Fruit fly (Drosophila melanogaster) whole organism, wandering third instar larva: ENCODE data around the gene CG10089.
A peak's percentile ranks its signal among the peaks of the same experiment; 100 is the strongest.

Experiments used
- Abd-B ChIP-seq: fragments of >200 bp; optimal IDR thresholded peaks from 2 replicates; lab custom pipeline; 2017; ENCODE audit warnings: missing biosample characterization, missing genetic modification characterization
- CG32264 ChIP-seq: fragments of 200-800 bp; sonication (Bioruptor generic); optimal IDR thresholded peaks from 2 replicates; lab custom pipeline; 2016; ENCODE audit warnings: missing biosample characterization, missing genetic modification characterization
- CG9705 ChIP-seq: fragments of 200-800 bp; sonication (Bioruptor generic); optimal IDR thresholded peaks from 2 replicates; lab custom pipeline; 2018; ENCODE audit warnings: missing biosample characterization, mild to moderate bottlenecking, missing genetic modification characterization
- CrebA ChIP-seq: fragments of 200-800 bp; sonication (Bioruptor generic); optimal IDR thresholded peaks from 2 replicates; lab custom pipeline; 2016; ENCODE audit warnings: missing biosample characterization, mild to moderate bottlenecking, missing genetic modification characterization, borderline replicate concordance
- Dfd ChIP-seq: fragments of >200 bp; optimal IDR thresholded peaks from 2 replicates; lab custom pipeline; 2017; ENCODE audit warnings: missing biosample characterization, missing genetic modification characterization
- Dif ChIP-seq: fragments of 200-275, 200-300 bp; sonication (Bioruptor generic); optimal IDR thresholded peaks from 2 replicates; lab custom pipeline; 2018; ENCODE audit warnings: missing biosample characterization, missing genetic modification characterization; ENCODE audit not compliant: partially characterized antibody
- GATAd ChIP-seq: sonication (Bioruptor generic); optimal IDR thresholded peaks from 2 replicates; lab custom pipeline; 2016; ENCODE audit warnings: missing biosample characterization, missing genetic modification characterization
- HLH106 ChIP-seq: fragments of 200-800 bp; optimal IDR thresholded peaks from 3 replicates; lab custom pipeline; 2019; ENCODE audit warnings: missing biosample characterization, mild to moderate bottlenecking, missing genetic modification characterization, moderate library complexity
- Hnf4 ChIP-seq: fragments of 200-800 bp; sonication (Bioruptor generic); optimal IDR thresholded peaks from 2 replicates; lab custom pipeline; 2016; ENCODE audit warnings: missing biosample characterization, mild to moderate bottlenecking, missing genetic modification characterization
- Hr78 ChIP-seq: fragments of >200 bp; optimal IDR thresholded peaks from 2 replicates; lab custom pipeline; 2017; ENCODE audit warnings: missing biosample characterization, missing genetic modification characterization
- Hr83 ChIP-seq: fragments of 200-300 bp; sonication (Bioruptor generic); optimal IDR thresholded peaks from 2 replicates; lab custom pipeline; 2016; ENCODE audit warnings: missing biosample characterization, mild to moderate bottlenecking, missing genetic modification characterization, moderate library complexity; ENCODE audit not compliant: poor library complexity, severe bottlenecking
- Jra ChIP-seq: sonication (Bioruptor generic); optimal IDR thresholded peaks from 2 replicates; lab custom pipeline; 2016; ENCODE audit warnings: missing biosample characterization, missing genetic modification characterization
- Mio ChIP-seq: sonication (Bioruptor generic); optimal IDR thresholded peaks from 2 replicates; lab custom pipeline; 2016; ENCODE audit warnings: missing biosample characterization, missing genetic modification characterization
- Myc ChIP-seq: fragments of >200 bp; optimal IDR thresholded peaks from 2 replicates; lab custom pipeline; 2017
- N ChIP-seq: fragments of >200 bp; optimal IDR thresholded peaks from 2 replicates; lab custom pipeline; 2018; ENCODE audit warnings: missing biosample characterization, missing external identifiers, missing genetic modification characterization
- OdsH ChIP-seq: fragments of 200-800 bp; sonication (Bioruptor generic); optimal IDR thresholded peaks from 2 replicates; lab custom pipeline; 2016; ENCODE audit warnings: missing biosample characterization, mild to moderate bottlenecking, missing genetic modification characterization
- Rel ChIP-seq, 2 experiments: fragments of 200-800 bp; sonication (Bioruptor generic) in 1 of 2; optimal IDR thresholded peaks; 2 replicates in 1 of 2; 3 replicates in 1 of 2; lab custom pipeline; 2016 to 2019; ENCODE audit warnings: mild to moderate bottlenecking in 2 of 2, missing biosample characterization in 2 of 2, missing genetic modification characterization in 2 of 2, moderate library complexity in 1 of 2
- Sp1 ChIP-seq: fragments of 200-800 bp; sonication (Bioruptor generic); optimal IDR thresholded peaks from 3 replicates; lab custom pipeline; 2019; ENCODE audit warnings: missing biosample characterization, mild to moderate bottlenecking, missing genetic modification characterization, moderate library complexity
- Vsx2 ChIP-seq: fragments of 200-300, 225-300 bp; sonication (Bioruptor generic); optimal IDR thresholded peaks from 2 replicates; lab custom pipeline; 2018; ENCODE audit warnings: missing biosample characterization, missing genetic modification characterization; ENCODE audit not compliant: partially characterized antibody
- br ChIP-seq: fragments of 200-800 bp; sonication (Bioruptor generic); optimal IDR thresholded peaks from 2 replicates; lab custom pipeline; 2016; ENCODE audit warnings: missing biosample characterization, missing genetic modification characterization
- brk ChIP-seq: fragments of 200-800 bp; sonication (Bioruptor generic); optimal IDR thresholded peaks from 2 replicates; lab custom pipeline; 2016; ENCODE audit warnings: missing biosample characterization, mild to moderate bottlenecking, missing genetic modification characterization
- dl ChIP-seq, 2 experiments: fragments of 175-275, 200-275 bp in 1 of 2; fragments of 200-275 bp in 1 of 2; sonication (Bioruptor generic); optimal IDR thresholded peaks; lab custom pipeline; 2018; ENCODE audit warnings: mild to moderate bottlenecking in 2 of 2, missing biosample characterization in 2 of 2, missing genetic modification characterization in 2 of 2, moderate library complexity in 2 of 2; ENCODE audit not compliant: partially characterized antibody in 2 of 2, insufficient read depth in 1 of 2
- dmrt93B ChIP-seq: fragments of 200-800 bp; sonication (Bioruptor generic); optimal IDR thresholded peaks from 2 replicates; lab custom pipeline; 2018; ENCODE audit warnings: missing biosample characterization, mild to moderate bottlenecking, missing genetic modification characterization
- dsf ChIP-seq: sonication (Bioruptor generic); optimal IDR thresholded peaks from 2 replicates; lab custom pipeline; 2016; ENCODE audit warnings: missing biosample characterization, missing genetic modification characterization, borderline replicate concordance
- ey ChIP-seq: fragments of 200-800 bp; sonication (Bioruptor generic); optimal IDR thresholded peaks from 2 replicates; lab custom pipeline; 2016; ENCODE audit warnings: missing biosample characterization, missing genetic modification characterization
- foxo ChIP-seq, 2 experiments: fragments of 200-800 bp; sonication (Bioruptor generic); optimal IDR thresholded peaks; 2 replicates in 1 of 2; 3 replicates in 1 of 2; lab custom pipeline; 2016 to 2017; ENCODE audit warnings: missing biosample characterization in 2 of 2, missing genetic modification characterization in 2 of 2
- fru ChIP-seq: fragments of 200-800 bp; sonication (Bioruptor generic); optimal IDR thresholded peaks from 3 replicates; lab custom pipeline; 2016; ENCODE audit warnings: missing biosample characterization, mild to moderate bottlenecking, missing genetic modification characterization
- h ChIP-seq: fragments of 200-800 bp; sonication (Bioruptor generic); optimal IDR thresholded peaks from 3 replicates; lab custom pipeline; 2016; ENCODE audit warnings: missing biosample characterization, mild to moderate bottlenecking, missing genetic modification characterization
- jim ChIP-seq: fragments of 175-275, 200-325 bp; sonication (Bioruptor generic); optimal IDR thresholded peaks from 2 replicates; lab custom pipeline; 2016; ENCODE audit warnings: missing biosample characterization, mild to moderate bottlenecking, missing genetic modification characterization
- lola ChIP-seq: fragments of >200 bp; optimal IDR thresholded peaks from 2 replicates; lab custom pipeline; 2017; ENCODE audit warnings: missing biosample characterization, missing genetic modification characterization
- pan ChIP-seq: fragments of >200 bp; optimal IDR thresholded peaks from 2 replicates; lab custom pipeline; 2017
- psq ChIP-seq: fragments of 200-800 bp; sonication (Bioruptor generic); optimal IDR thresholded peaks from 3 replicates; lab custom pipeline; 2017; ENCODE audit warnings: missing biosample characterization, mild to moderate bottlenecking, missing genetic modification characterization, moderate library complexity
- rgr ChIP-seq: fragments of 200-800 bp; sonication (Bioruptor generic); optimal IDR thresholded peaks from 3 replicates; lab custom pipeline; 2016; ENCODE audit warnings: missing biosample characterization, mild to moderate bottlenecking, missing genetic modification characterization
- sage ChIP-seq: fragments of 200-800 bp; sonication (Bioruptor generic); optimal IDR thresholded peaks from 2 replicates; lab custom pipeline; 2016; ENCODE audit warnings: missing biosample characterization, mild to moderate bottlenecking, missing genetic modification characterization
- sv ChIP-seq: fragments of 200-800 bp; sonication (Bioruptor generic); optimal IDR thresholded peaks from 3 replicates; lab custom pipeline; 2016; ENCODE audit warnings: missing biosample characterization, missing genetic modification characterization
- tai ChIP-seq: sonication (Bioruptor generic); optimal IDR thresholded peaks from 2 replicates; lab custom pipeline; 2016; ENCODE audit warnings: missing biosample characterization, missing genetic modification characterization
- usp ChIP-seq: fragments of >200 bp; optimal IDR thresholded peaks from 2 replicates; lab custom pipeline; 2017; ENCODE audit warnings: missing biosample characterization, missing genetic modification characterization
- woc ChIP-seq: sonication (Bioruptor generic); optimal IDR thresholded peaks from 2 replicates; lab custom pipeline; 2016; ENCODE audit warnings: missing biosample characterization, mild to moderate bottlenecking, missing genetic modification characterization

CG10089 gene

DNA sequence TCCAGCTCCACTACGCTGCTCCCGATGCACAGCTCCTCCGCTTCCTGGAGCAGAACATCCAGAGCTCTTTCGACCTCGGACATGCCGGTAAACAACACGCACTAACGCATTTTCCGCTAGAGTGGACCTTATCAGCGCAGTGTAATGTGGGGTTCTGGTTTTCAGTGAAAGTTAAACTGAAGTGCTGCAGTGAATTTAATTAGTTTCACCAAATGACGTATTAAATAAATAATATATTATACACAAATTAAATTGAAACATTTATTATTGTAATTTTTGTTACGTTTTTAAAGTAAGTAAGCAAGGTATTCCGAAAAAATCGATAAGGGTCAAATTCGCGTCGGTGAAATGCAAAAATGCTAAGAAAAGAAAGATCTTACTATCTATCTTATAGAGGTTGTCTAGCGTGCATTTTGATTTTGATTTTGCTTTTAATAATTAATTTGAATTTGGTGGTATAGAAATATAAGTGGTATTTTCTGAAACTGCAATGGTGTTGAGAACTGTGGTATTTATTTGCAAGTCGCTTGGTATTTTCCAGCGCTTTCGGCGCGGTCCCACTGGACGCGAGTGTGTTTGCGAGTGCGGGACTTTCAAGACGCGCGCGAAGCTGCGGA is 24.3 kb downstream of the CG10089 start, which contains the start of the genes JMJD7 and CG10738:
Gene JMJD7 (minus strand): TSS at position 107 of the 617 bp plus-strand sequence.
Gene CG10738 (plus strand): TSS at position 594 of the 617 bp plus-strand sequence.
- no peak for TF ChIP-seq Hnf4 (GFP tag; lab: Kevin White, UChicago)
- TF ChIP-seq foxo (GFP tag; optimal IDR thresholded peaks at IDR 0.05; lab: Kevin White, UChicago) = no peak
- no peak for TF ChIP-seq lola (GFP tag; lab: Kevin White, UChicago)
- TF ChIP-seq Abd-B (GFP tag; lab: Kevin White, UChicago) = no peak
- TF ChIP-seq ey (GFP tag; lab: Kevin White, UChicago) = peak; percentile 5
- TF ChIP-seq HLH106 (tag; lab: Kevin White, UChicago) = peak; percentile 66
- TF ChIP-seq pan (lab: Kevin White, UChicago) = no peak
- TF ChIP-seq brk (GFP tag; lab: Kevin White, UChicago) = no peak
- TF ChIP-seq dsf (GFP tag; lab: Kevin White, UChicago) = no peak
- no peak for TF ChIP-seq jim (GFP tag; lab: Kevin White, UChicago)
- no peak for TF ChIP-seq woc (GFP tag; lab: Kevin White, UChicago)
- no peak for TF ChIP-seq Dfd
- TF ChIP-seq usp = no peak
- TF ChIP-seq Jra (GFP tag; lab: Kevin White, UChicago) = no peak
- TF ChIP-seq Dif (GFP tag; lab: Kevin White, UChicago) = no peak
- no peak for TF ChIP-seq CrebA
- TF ChIP-seq CG9705 = peak; percentile 75
- TF ChIP-seq dl (GFP tag; optimal IDR thresholded peaks at IDR 0.05; lab: Kevin White, UChicago; ENCODE audit: insufficient read depth in 1 of 2, partially characterized antibody in 2 of 2) = no peak
- no peak for TF ChIP-seq Vsx2 (GFP tag; lab: Kevin White, UChicago)
- no peak for TF ChIP-seq OdsH (GFP tag; lab: Kevin White, UChicago)
- no peak for TF ChIP-seq Mio (GFP tag; lab: Kevin White, UChicago)
- TF ChIP-seq rgr = peak; percentile 36
- peak; percentile 14 for TF ChIP-seq br (GFP tag; lab: Kevin White, UChicago)
- TF ChIP-seq Myc (lab: Kevin White, UChicago) = no peak
- TF ChIP-seq Sp1 = peak; percentile 25
- peak; percentile 27 for TF ChIP-seq psq
- TF ChIP-seq GATAd (GFP tag; lab: Kevin White, UChicago) = no peak
- TF ChIP-seq sage (GFP tag; lab: Kevin White, UChicago) = no peak
- TF ChIP-seq Rel (GFP tag; optimal IDR thresholded peaks at IDR 0.05; lab: Kevin White, UChicago) = no peak
- peak; percentile 16 for TF ChIP-seq Rel (tag; optimal IDR thresholded peaks at IDR 0.05; lab: Kevin White, UChicago)
- no peak for TF ChIP-seq sv (GFP tag; lab: Kevin White, UChicago)
- TF ChIP-seq tai (GFP tag; lab: Kevin White, UChicago) = no peak
- TF ChIP-seq N = no peak
- TF ChIP-seq CG32264 (GFP tag; lab: Kevin White, UChicago) = no peak
- no peak for TF ChIP-seq Hr78
- peak; percentile 44 for TF ChIP-seq h (GFP tag; lab: Kevin White, UChicago)
- TF ChIP-seq fru (GFP tag; lab: Kevin White, UChicago) = peak; percentile 9
- TF ChIP-seq dmrt93B (GFP tag; lab: Kevin White, UChicago) = peak; percentile 67
- peak; percentile 77 for TF ChIP-seq Hr83 (GFP tag; lab: Kevin White, UChicago)

DNA sequence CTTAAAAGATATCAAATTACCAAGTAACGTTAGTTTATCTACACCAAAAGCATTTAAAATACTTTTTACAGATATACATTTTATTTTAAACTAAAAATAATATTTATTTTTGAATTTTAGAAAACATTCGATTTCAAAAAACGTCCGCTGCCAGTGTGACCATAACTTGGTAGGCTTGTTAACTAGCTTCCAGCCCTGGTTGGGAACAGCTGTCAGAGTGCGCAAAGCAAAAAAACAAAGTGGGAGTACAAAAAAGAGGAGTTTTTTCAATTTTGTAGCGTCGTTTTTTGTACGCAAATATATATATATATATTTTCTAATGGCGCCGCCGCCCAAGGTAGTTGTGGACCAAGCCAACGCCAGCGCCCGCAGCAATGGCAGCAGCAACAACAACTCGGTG is 32.2 kb downstream of the CG10089 start, which contains the start of gene cmb:
Gene cmb (plus strand): TSS at position 195 of the 400 bp plus-strand sequence.
- no peak for TF ChIP-seq Dif (GFP tag; lab: Kevin White, UChicago)
- no peak for TF ChIP-seq CrebA
- no peak for TF ChIP-seq dl (GFP tag; optimal IDR thresholded peaks at IDR 0.05; lab: Kevin White, UChicago; ENCODE audit: insufficient read depth in 1 of 2, partially characterized antibody in 2 of 2)
- no peak for TF ChIP-seq usp
- no peak for TF ChIP-seq Jra (GFP tag; lab: Kevin White, UChicago)
- TF ChIP-seq ey (GFP tag; lab: Kevin White, UChicago) = no peak
- TF ChIP-seq tai (GFP tag; lab: Kevin White, UChicago) = no peak
- peak; percentile 84 for TF ChIP-seq jim (GFP tag; lab: Kevin White, UChicago)
- TF ChIP-seq HLH106 (tag; lab: Kevin White, UChicago) = peak; percentile 34
- TF ChIP-seq woc (GFP tag; lab: Kevin White, UChicago) = no peak
- TF ChIP-seq dsf (GFP tag; lab: Kevin White, UChicago) = no peak
- TF ChIP-seq fru (GFP tag; lab: Kevin White, UChicago) = no peak
- TF ChIP-seq Vsx2 (GFP tag; lab: Kevin White, UChicago) = no peak
- TF ChIP-seq pan (lab: Kevin White, UChicago) = no peak
- no peak for TF ChIP-seq br (GFP tag; lab: Kevin White, UChicago)
- TF ChIP-seq Rel (GFP tag; optimal IDR thresholded peaks at IDR 0.05; lab: Kevin White, UChicago) = no peak
- peak; percentile 33 for TF ChIP-seq Rel (tag; optimal IDR thresholded peaks at IDR 0.05; lab: Kevin White, UChicago)
- no peak for TF ChIP-seq brk (GFP tag; lab: Kevin White, UChicago)
- TF ChIP-seq Hr83 (GFP tag; lab: Kevin White, UChicago) = no peak
- TF ChIP-seq Mio (GFP tag; lab: Kevin White, UChicago) = no peak
- peak; percentile 2 for TF ChIP-seq rgr
- TF ChIP-seq Hr78 = no peak
- no peak for TF ChIP-seq Abd-B (GFP tag; lab: Kevin White, UChicago)
- TF ChIP-seq lola (GFP tag; lab: Kevin White, UChicago) = no peak
- no peak for TF ChIP-seq Dfd
- peak; percentile 34 for TF ChIP-seq sage (GFP tag; lab: Kevin White, UChicago)
- no peak for TF ChIP-seq psq
- peak; percentile 68 for TF ChIP-seq Sp1
- TF ChIP-seq CG32264 (GFP tag; lab: Kevin White, UChicago) = no peak
- no peak for TF ChIP-seq N
